Worm (Caenorhabditis elegans): ENCODE data around the gene twf-2.

Gene twf-2

DNA sequence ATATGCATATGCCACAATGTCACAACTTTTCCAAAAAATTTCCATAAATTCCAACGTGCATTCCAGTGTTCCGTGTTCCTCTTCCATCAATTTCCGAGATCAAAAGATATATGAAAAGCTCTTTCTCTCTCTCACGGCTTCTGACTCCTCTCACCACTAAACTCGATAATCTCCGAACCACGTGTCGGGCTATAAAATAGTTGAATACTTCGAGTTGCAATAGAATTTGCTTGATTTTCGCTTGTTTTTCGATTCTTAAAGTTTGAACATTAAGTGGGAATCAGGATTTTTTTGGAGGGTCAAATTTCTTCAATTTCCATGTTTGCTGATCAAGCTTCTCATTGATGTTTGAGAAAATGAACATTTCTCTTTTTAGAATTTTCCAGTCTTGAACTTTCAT, 39.3 kb downstream of the twf-2 start:
- TF ChIP-seq him-1 (tag; optimal IDR thresholded peaks at IDR 0.05) (no peak), dao-5 (tag; optimal IDR thresholded peaks at IDR 0.05) (no peak), W03F9.2 (tag; optimal IDR thresholded peaks at IDR 0.05) (no peak)

DNA sequence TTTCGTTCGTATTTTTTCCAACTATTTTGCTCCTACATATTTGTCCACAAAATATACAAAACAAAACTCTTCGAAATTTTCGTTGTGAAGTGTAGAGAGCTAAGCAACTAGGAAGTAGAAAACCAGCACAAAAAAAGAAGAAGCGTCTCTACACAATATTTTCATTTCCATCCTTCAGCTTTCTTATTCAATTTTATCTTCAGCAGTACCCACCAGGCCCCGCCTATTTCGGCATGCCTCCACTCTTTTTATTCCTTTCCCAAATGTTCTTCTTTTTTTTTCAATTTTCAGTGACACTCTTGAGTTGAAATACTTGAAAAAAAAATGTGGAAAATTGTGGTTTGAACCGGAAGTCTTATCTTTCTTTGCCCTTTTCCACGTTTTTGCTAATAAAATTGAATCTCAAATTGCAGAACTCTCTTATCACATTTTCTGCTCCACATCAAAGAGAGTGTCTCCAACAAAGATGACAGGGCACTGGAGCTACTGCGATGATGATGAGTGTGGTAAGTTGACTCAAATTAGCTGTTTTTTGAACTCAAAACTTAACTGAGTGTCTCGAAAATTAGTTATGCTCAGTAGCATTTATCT, 41.2 kb downstream of the twf-2 start, which contains the start of gene cah-3:
Gene cah-3, plus strand, starts transcription at position 414 of the 591 bp plus-strand sequence.
- TF ChIP-seq dao-5 (tag; optimal IDR thresholded peaks at IDR 0.05) = no peak
- TF ChIP-seq him-1 (tag; optimal IDR thresholded peaks at IDR 0.05) = no peak
- no peak for TF ChIP-seq W03F9.2 (tag; optimal IDR thresholded peaks at IDR 0.05)

DNA sequence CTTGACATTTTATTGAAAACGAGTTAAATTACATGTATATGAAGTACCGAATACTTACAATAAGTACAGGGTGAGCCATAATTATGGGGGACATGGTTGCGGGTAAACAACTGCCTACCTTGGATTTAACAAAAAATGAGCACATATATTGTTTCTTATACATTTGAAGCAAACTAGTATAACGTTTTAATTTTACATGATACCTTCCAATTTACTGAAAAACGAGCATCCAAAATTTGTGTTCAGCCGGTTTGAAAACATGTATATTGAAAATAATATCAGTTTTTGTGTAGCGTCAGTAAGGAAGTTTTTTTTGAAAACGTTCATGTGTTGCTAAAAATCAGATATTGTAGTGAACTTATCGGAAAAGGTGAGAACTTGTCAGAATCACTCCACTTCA, 44.8 kb downstream of the twf-2 start:
- TF ChIP-seq him-1 (tag; optimal IDR thresholded peaks at IDR 0.05) (no peak), W03F9.2 (tag; optimal IDR thresholded peaks at IDR 0.05) (no peak), dao-5 (tag; optimal IDR thresholded peaks at IDR 0.05) (no peak)

DNA sequence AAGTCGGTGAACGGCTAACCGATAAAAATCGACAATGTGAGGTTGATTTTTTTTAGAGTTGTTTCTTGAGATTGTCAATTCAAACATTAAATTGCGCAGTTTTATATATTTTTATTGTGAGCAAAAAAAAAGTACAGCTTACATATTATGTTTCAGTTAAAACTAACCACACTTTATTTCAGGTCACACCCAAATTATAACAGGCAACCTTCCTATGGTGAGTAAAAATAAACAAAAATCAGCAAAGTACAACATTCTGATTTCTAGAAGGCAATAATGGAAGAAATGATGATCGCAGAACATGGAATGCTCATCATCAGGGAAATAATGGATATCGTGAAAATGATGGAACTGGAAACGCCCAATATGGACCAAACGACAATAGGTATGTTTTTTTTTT, 48.6 kb downstream of the twf-2 start, which contains the start of gene K05G3.2:
Gene K05G3.2, plus strand, starts transcription at position 301 of the 400 bp plus-strand sequence.
- no peak for TF ChIP-seq him-1 (tag; optimal IDR thresholded peaks at IDR 0.05)
- TF ChIP-seq dao-5 (tag; optimal IDR thresholded peaks at IDR 0.05) = no peak
- TF ChIP-seq W03F9.2 (tag; optimal IDR thresholded peaks at IDR 0.05) = no peak
